Worm (Caenorhabditis elegans) whole organism, L2 larva: ENCODE data around the gene ZK6.6.

Source experiments
- C34F6.9 ChIP-seq: fragments of 150-350 bp; optimal IDR thresholded peaks from 2 replicates; lab custom pipeline; 2014; ENCODE audit warnings: missing biosample characterization, missing genetic modification characterization
- F13H6.1 ChIP-seq: sonication (generic microtip); optimal IDR thresholded peaks from 2 replicates; lab custom pipeline; 2016; ENCODE audit warnings: missing genetic modification characterization, missing compliant biosample characterization
- R02D3.7 ChIP-seq: fragments of 150-350 bp; optimal IDR thresholded peaks from 2 replicates; lab custom pipeline; 2014; ENCODE audit warnings: missing biosample characterization, missing genetic modification characterization
- Y55F3AM.14 ChIP-seq: fragments of 200-800 bp; sonication (Bioruptor generic); optimal IDR thresholded peaks from 2 replicates; lab custom pipeline; 2018; ENCODE audit warnings: mild to moderate bottlenecking, missing genetic modification characterization, missing compliant biosample characterization
- ZK546.5 ChIP-seq: sonication (generic microtip); optimal IDR thresholded peaks from 2 replicates; lab custom pipeline; 2017; ENCODE audit warnings: missing biosample characterization, missing genetic modification characterization
- alr-1 ChIP-seq: fragments of 150-350 bp; optimal IDR thresholded peaks from 2 replicates; lab custom pipeline; 2014; ENCODE audit warnings: missing biosample characterization, missing genetic modification characterization
- aly-2 ChIP-seq: fragments of 150-350 bp; optimal IDR thresholded peaks from 2 replicates; lab custom pipeline; 2014; ENCODE audit warnings: missing biosample characterization, missing genetic modification characterization
- ceh-16 ChIP-seq: fragments of 150-350 bp; optimal IDR thresholded peaks from 2 replicates; lab custom pipeline; 2014; ENCODE audit warnings: missing biosample characterization, missing genetic modification characterization
- ceh-82 ChIP-seq: fragments of 150-350 bp; optimal IDR thresholded peaks from 2 replicates; lab custom pipeline; 2014; ENCODE audit warnings: missing biosample characterization, missing genetic modification characterization
- elt-1 ChIP-seq: fragments of 150-350 bp; optimal IDR thresholded peaks from 2 replicates; lab custom pipeline; 2014; ENCODE audit warnings: missing biosample characterization, missing genetic modification characterization
- elt-3 ChIP-seq: sonication (generic microtip); optimal IDR thresholded peaks from 2 replicates; lab custom pipeline; 2017; ENCODE audit warnings: missing biosample characterization, missing genetic modification characterization
- fos-1 ChIP-seq: fragments of 150-350 bp; optimal IDR thresholded peaks from 2 replicates; lab custom pipeline; 2014; ENCODE audit warnings: missing biosample characterization, missing genetic modification characterization
- gmeb-1 ChIP-seq: fragments of 150-350 bp; optimal IDR thresholded peaks from 2 replicates; lab custom pipeline; 2014; ENCODE audit warnings: missing biosample characterization, missing genetic modification characterization
- lin-11 ChIP-seq: fragments of 150-350 bp; sonication (generic microtip); optimal IDR thresholded peaks from 2 replicates; lab custom pipeline; 2014; ENCODE audit warnings: missing biosample characterization, missing genetic modification characterization, inconsistent platforms, mixed read lengths
- lin-13 ChIP-seq: fragments of 150-350 bp; optimal IDR thresholded peaks from 2 replicates; lab custom pipeline; 2014; ENCODE audit warnings: missing biosample characterization, missing genetic modification reagents, missing genetic modification characterization
- lsy-2 ChIP-seq, 2 experiments: fragments of 150-350 bp in 1 of 2; sonication (generic microtip) in 1 of 2; optimal IDR thresholded peaks; 2 replicates each; lab custom pipeline; 2014 to 2017; ENCODE audit warnings: missing biosample characterization in 2 of 2, missing genetic modification characterization in 2 of 2
- mbf-1 ChIP-seq: sonication (generic microtip); optimal IDR thresholded peaks from 2 replicates; lab custom pipeline; 2017; ENCODE audit warnings: missing biosample characterization, missing genetic modification characterization
- mdl-1 ChIP-seq, 2 experiments: fragments of 150-350 bp in 1 of 2; sonication (generic microtip) in 1 of 2; optimal IDR thresholded peaks; 2 replicates each; lab custom pipeline; 2017; ENCODE audit warnings: missing biosample characterization in 2 of 2, missing genetic modification characterization in 2 of 2
- nhr-11 ChIP-seq: fragments of 150-350 bp; optimal IDR thresholded peaks from 2 replicates; lab custom pipeline; 2014; ENCODE audit warnings: missing biosample characterization, missing genetic modification characterization
- nhr-12 ChIP-seq: fragments of 150-350 bp; optimal IDR thresholded peaks from 2 replicates; lab custom pipeline; 2014; ENCODE audit warnings: missing biosample characterization, missing genetic modification characterization
- nhr-129 ChIP-seq: fragments of 150-350 bp; optimal IDR thresholded peaks from 2 replicates; lab custom pipeline; 2014; ENCODE audit warnings: missing biosample characterization, missing genetic modification characterization
- nhr-23 ChIP-seq: fragments of 150-350 bp; optimal IDR thresholded peaks from 2 replicates; lab custom pipeline; 2014; ENCODE audit warnings: missing biosample characterization, missing genetic modification reagents, missing genetic modification characterization
- nhr-237 ChIP-seq: fragments of 150-350 bp; optimal IDR thresholded peaks from 2 replicates; lab custom pipeline; 2014; ENCODE audit warnings: missing biosample characterization, missing genetic modification characterization
- nhr-25 ChIP-seq: fragments of 150-350 bp; sonication (generic microtip); optimal IDR thresholded peaks from 3 replicates; lab custom pipeline; 2014; ENCODE audit warnings: missing biosample characterization, missing genetic modification characterization
- nhr-6 ChIP-seq: fragments of 150-350 bp; optimal IDR thresholded peaks from 2 replicates; lab custom pipeline; 2014; ENCODE audit warnings: missing biosample characterization, missing genetic modification characterization
- nhr-77 ChIP-seq: fragments of 150-350 bp; optimal IDR thresholded peaks from 2 replicates; lab custom pipeline; 2014; ENCODE audit warnings: missing biosample characterization, missing genetic modification characterization
- peb-1 ChIP-seq: fragments of 150-350 bp; optimal IDR thresholded peaks from 2 replicates; lab custom pipeline; 2014; ENCODE audit warnings: missing biosample characterization, missing genetic modification characterization
- sem-4 ChIP-seq: fragments of 150-350 bp; optimal IDR thresholded peaks from 2 replicates; lab custom pipeline; 2014; ENCODE audit warnings: missing biosample characterization, missing genetic modification reagents, missing genetic modification characterization
- skn-1 ChIP-seq: sonication (generic microtip); optimal IDR thresholded peaks from 2 replicates; lab custom pipeline; 2017; ENCODE audit warnings: missing biosample characterization, missing genetic modification characterization
- sma-3 ChIP-seq: sonication (generic microtip); optimal IDR thresholded peaks from 2 replicates; lab custom pipeline; 2016; ENCODE audit warnings: missing genetic modification reagents, missing genetic modification characterization, missing compliant biosample characterization
- sma-9 ChIP-seq, 2 experiments: fragments of 150-350 bp in 1 of 2; sonication (generic microtip) in 1 of 2; optimal IDR thresholded peaks; 2 replicates each; lab custom pipeline; 2014 to 2016; ENCODE audit warnings: missing genetic modification characterization in 2 of 2, mild to moderate bottlenecking in 1 of 2, missing biosample characterization in 1 of 2, missing compliant biosample characterization in 1 of 2, missing genetic modification reagents in 1 of 2, moderate library complexity in 1 of 2
- snpc-4 ChIP-seq: fragments of 150-350 bp; optimal IDR thresholded peaks from 2 replicates; lab custom pipeline; 2014; ENCODE audit warnings: missing biosample characterization, missing genetic modification characterization
- unc-62 ChIP-seq: fragments of 150-350 bp; optimal IDR thresholded peaks from 2 replicates; lab custom pipeline; 2014; ENCODE audit warnings: missing biosample characterization, missing genetic modification reagents, missing genetic modification characterization
- zag-1 ChIP-seq: fragments of 150-350 bp; optimal IDR thresholded peaks from 2 replicates; lab custom pipeline; 2014; ENCODE audit warnings: missing biosample characterization, missing genetic modification characterization
- ztf-4 ChIP-seq: fragments of 150-350 bp; optimal IDR thresholded peaks from 2 replicates; lab custom pipeline; 2014; ENCODE audit warnings: missing biosample characterization, missing genetic modification characterization

Gene ZK6.6

DNA sequence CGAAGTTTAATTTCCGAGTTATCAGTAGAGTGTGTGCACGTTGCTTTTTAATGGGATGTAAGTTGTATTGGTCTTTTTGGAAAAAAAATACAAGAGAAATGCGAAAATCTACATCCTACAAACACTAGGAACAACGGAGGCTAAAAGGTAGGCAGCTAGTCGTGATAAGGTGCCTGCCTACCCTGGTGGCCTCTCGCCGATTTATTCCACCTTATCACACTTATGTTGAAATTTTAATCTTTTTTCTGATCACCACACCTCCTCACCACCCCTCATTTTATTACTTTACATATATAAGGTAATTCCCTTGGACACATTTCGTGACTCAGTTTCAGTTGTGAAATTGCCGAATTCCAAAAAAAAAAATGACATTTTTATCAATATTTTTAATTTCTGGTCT, 33.6 kb downstream of the ZK6.6 start, which contains the start of gene dod-20:
Gene dod-20, plus strand, starts transcription at position 301 of the 400 bp plus-strand sequence.
- TF ChIP-seq snpc-4 (tag; lab: Kevin White, UChicago) (no peak), ZK546.5 (no peak), peb-1 (tag; lab: Kevin White, UChicago) (no peak), mbf-1 (tag; lab: Kevin White, UChicago) (no peak), fos-1 (tag; lab: Kevin White, UChicago) (peak; percentile 17)

DNA sequence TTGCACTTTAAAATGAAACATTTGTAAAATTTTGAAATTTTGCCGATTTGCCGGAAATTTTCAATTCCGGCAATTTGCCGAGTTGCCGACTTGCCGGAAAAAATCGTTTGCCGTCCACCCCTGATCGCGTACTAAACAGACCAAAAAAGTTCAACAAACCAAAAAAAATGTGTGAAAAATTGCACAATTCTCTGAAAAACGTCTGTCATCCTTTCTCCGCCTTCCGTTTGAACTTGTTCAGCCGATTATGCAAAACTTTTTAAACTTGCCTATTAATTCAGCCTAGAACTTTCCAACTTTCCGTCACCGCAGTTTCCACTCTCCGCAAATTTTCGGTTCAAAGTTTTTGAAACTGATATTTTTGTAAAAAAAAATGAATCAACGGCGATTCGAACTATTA, 35.6 kb downstream of the ZK6.6 start, which contains the start of gene B0554.5:
Gene B0554.5, plus strand, starts transcription at position 301 of the 400 bp plus-strand sequence.
- TF ChIP-seq peb-1 (tag; lab: Kevin White, UChicago) (no peak), alr-1 (tag; lab: Kevin White, UChicago) (no peak), lin-11 (tag; lab: Kevin White, UChicago) (no peak), skn-1 (tag; lab: Kevin White, UChicago) (no peak), sem-4 (tag; lab: Kevin White, UChicago) (no peak), zag-1 (tag; lab: Kevin White, UChicago) (no peak), mbf-1 (tag; lab: Kevin White, UChicago) (no peak), lsy-2 (tag; optimal IDR thresholded peaks at IDR 0.05; lab: Kevin White, UChicago) (no peak), aly-2 (tag; lab: Kevin White, UChicago) (no peak), fos-1 (tag; lab: Kevin White, UChicago) (no peak), F13H6.1 (tag; lab: Kevin White, UChicago) (no peak), ceh-82 (tag; lab: Kevin White, UChicago) (no peak), lin-13 (no peak), nhr-11 (tag; lab: Kevin White, UChicago) (no peak), unc-62 (no peak), nhr-129 (no peak), elt-3 (tag; lab: Kevin White, UChicago) (no peak), nhr-25 (tag; lab: Kevin White, UChicago) (no peak), Y55F3AM.14 (GFP tag; lab: Kevin White, UChicago) (no peak)

DNA sequence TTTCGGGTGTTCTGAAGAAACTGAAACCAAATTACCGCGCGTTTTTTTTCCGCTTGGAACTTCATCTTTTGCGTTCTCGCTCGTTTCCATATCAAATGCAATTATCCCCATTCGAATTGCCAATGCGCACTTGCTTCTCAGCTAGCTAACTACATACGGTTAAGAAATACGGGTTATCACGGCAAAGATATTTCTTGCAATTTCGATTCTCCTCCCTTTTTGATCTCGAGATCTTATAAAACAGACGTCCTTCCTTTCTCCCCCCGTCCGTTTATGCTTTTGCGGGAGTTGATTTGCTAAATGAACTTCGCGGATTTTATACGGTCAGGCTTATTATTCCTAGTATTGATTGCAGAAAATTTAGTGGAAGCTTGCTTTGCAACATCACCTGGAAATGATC, 40.3 kb downstream of the ZK6.6 start, which contains the start of gene B0554.4:
Gene B0554.4, plus strand, starts transcription at position 301 of the 400 bp plus-strand sequence.
- TF ChIP-seq nhr-6 (tag; lab: Kevin White, UChicago) (no peak), C34F6.9 (tag; lab: Kevin White, UChicago) (no peak), gmeb-1 (tag; lab: Kevin White, UChicago) (no peak), sma-3 (no peak), nhr-23 (tag; lab: Kevin White, UChicago) (no peak), nhr-237 (tag; lab: Kevin White, UChicago) (no peak), nhr-77 (tag; lab: Kevin White, UChicago) (no peak), ztf-4 (tag; lab: Kevin White, UChicago) (no peak), mdl-1 (tag; optimal IDR thresholded peaks at IDR 0.05; lab: Kevin White, UChicago) (no peak), sma-9 (GFP tag; optimal IDR thresholded peaks at IDR 0.05; lab: Kevin White, UChicago) (no peak), sma-9 (tag; optimal IDR thresholded peaks at IDR 0.05; lab: Kevin White, UChicago) (no peak)

DNA sequence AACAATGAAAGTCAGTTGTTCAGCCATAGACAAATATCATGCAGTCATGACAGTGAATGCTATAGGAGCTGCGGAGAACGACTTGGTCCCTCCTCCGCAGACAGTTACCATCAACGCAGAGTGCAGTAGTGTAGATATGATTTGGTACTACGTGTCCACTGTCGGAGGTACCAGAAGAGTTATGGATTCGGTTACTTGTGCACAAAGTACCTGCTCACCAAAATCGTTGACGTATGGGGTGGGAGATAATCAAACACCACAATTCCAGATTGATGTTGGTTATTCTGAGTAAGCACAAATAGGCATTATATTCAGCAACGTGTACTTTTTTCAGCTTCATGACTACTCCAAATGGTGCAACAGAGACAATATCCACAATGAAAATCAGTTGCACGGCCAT, 44.5 kb downstream of the ZK6.6 start:
- TF ChIP-seq skn-1 (tag; lab: Kevin White, UChicago): no peak
- TF ChIP-seq elt-3 (tag; lab: Kevin White, UChicago): no peak
- no peak for TF ChIP-seq C34F6.9 (tag; lab: Kevin White, UChicago)
- TF ChIP-seq lsy-2 (tag; optimal IDR thresholded peaks at IDR 0.05; lab: Kevin White, UChicago): no peak
- TF ChIP-seq nhr-12 (tag; lab: Kevin White, UChicago): no peak
- no peak for TF ChIP-seq nhr-6 (tag; lab: Kevin White, UChicago)
- no peak for TF ChIP-seq mbf-1 (tag; lab: Kevin White, UChicago)
- TF ChIP-seq sma-3: no peak
- no peak for TF ChIP-seq unc-62
- TF ChIP-seq zag-1 (tag; lab: Kevin White, UChicago): no peak
- no peak for TF ChIP-seq lin-13
- TF ChIP-seq nhr-77 (tag; lab: Kevin White, UChicago): no peak
- no peak for TF ChIP-seq ceh-16 (tag; lab: Kevin White, UChicago)
- TF ChIP-seq sma-9 (GFP tag; optimal IDR thresholded peaks at IDR 0.05; lab: Kevin White, UChicago): no peak
- no peak for TF ChIP-seq sma-9 (tag; optimal IDR thresholded peaks at IDR 0.05; lab: Kevin White, UChicago)
- no peak for TF ChIP-seq nhr-129
- TF ChIP-seq R02D3.7 (tag; lab: Kevin White, UChicago): no peak
- TF ChIP-seq ceh-82 (tag; lab: Kevin White, UChicago): no peak
- no peak for TF ChIP-seq elt-1 (tag; lab: Kevin White, UChicago)
- no peak for TF ChIP-seq nhr-11 (tag; lab: Kevin White, UChicago)
- TF ChIP-seq, all 48 proteins: peak for 0
